Fruit fly (Drosophila melanogaster): Measurements from ENCODE around the gene Ndc80.

Ndc80 gene

dm6 chrX:13616417-13617050 lies 4.7 kb upstream of the Ndc80 start, which contains the start of the genes tth and Tango2 (continued):
- TF ChIP-seq knrl (GFP tag; IDR thresholded peaks at IDR 0.05; ENCODE audit: partially characterized antibody): peak; percentile 69
- TF ChIP-seq phol (tag; optimal IDR thresholded peaks at IDR 0.05): peak; percentile 61
- TF ChIP-seq dysf (GFP tag; IDR thresholded peaks at IDR 0.05): peak; percentile 82
- no peak for TF ChIP-seq CG33557 (GFP tag; optimal IDR thresholded peaks at IDR 0.05)
- peak; percentile 45 for TF ChIP-seq tx (GFP tag; optimal IDR thresholded peaks at IDR 0.05)
- no peak for TF ChIP-seq mirr (GFP tag; optimal IDR thresholded peaks at IDR 0.05)
- no peak for TF ChIP-seq pan (optimal IDR thresholded peaks at IDR 0.05)
- TF ChIP-seq pan (GFP tag; optimal IDR thresholded peaks at IDR 0.05 in 1 of 2, IDR thresholded peaks at IDR 0.05 in 1 of 2): peak in 1 of 2 experiments; percentile 78
- peak; percentile 80 for TF ChIP-seq zfh2 (GFP tag; optimal IDR thresholded peaks at IDR 0.05)
- no peak for TF ChIP-seq CG4707 (GFP tag; optimal IDR thresholded peaks at IDR 0.05)
- peak; percentile 70 for TF ChIP-seq vfl (GFP tag; optimal IDR thresholded peaks at IDR 0.05)
- TF ChIP-seq bab2 (GFP tag; optimal IDR thresholded peaks at IDR 0.05): peak; percentile 69
- TF ChIP-seq abd-A (tag; optimal IDR thresholded peaks at IDR 0.05): no peak
- peak; percentile 60 for TF ChIP-seq CG13624 (GFP tag; optimal IDR thresholded peaks at IDR 0.05)
- TF ChIP-seq gro (GFP tag; optimal IDR thresholded peaks at IDR 0.05): peak; percentile 53
- TF ChIP-seq Kr (GFP tag; optimal IDR thresholded peaks at IDR 0.05): no peak
- TF ChIP-seq Sry-β (GFP tag; optimal IDR thresholded peaks at IDR 0.05): peak; percentile 33
- TF ChIP-seq ttk (GFP tag; IDR thresholded peaks at IDR 0.05): peak; percentile 60
- peak; percentile 63 for TF ChIP-seq zen (tag; optimal IDR thresholded peaks at IDR 0.05)
- TF ChIP-seq sob (GFP tag; IDR thresholded peaks at IDR 0.05): peak; percentile 75
- peak; percentile 73; the same call in 2 of the 3 replicates for TF ChIP-seq Mrtf (GFP tag; IDR thresholded peaks at IDR 0.05)
- no peak for TF ChIP-seq repo (GFP tag; optimal IDR thresholded peaks at IDR 0.05)

- TF ChIP-seq MBD-R2 (GFP tag; IDR thresholded peaks at IDR 0.05) (peak; percentile 38; the same call in 1 of the 2 replicates), tgo (GFP tag; IDR thresholded peaks at IDR 0.05) (no peak), crol (GFP tag; IDR thresholded peaks at IDR 0.05) (peak; percentile 94), YL-1 (GFP tag; optimal IDR thresholded peaks at IDR 0.05) (peak; percentile 33), Fer2 (tag; optimal IDR thresholded peaks at IDR 0.05) (no peak), Hand (GFP tag; optimal IDR thresholded peaks at IDR 0.05) (no peak), Ets97D (GFP tag; optimal IDR thresholded peaks at IDR 0.05) (no peak), zf30C (GFP tag; optimal IDR thresholded peaks at IDR 0.05) (peak; percentile 89), CG3065 (GFP tag; optimal IDR thresholded peaks at IDR 0.05) (peak; percentile 71), bbx (GFP tag; IDR thresholded peaks at IDR 0.05; ENCODE audit: partially characterized antibody) (peak; percentile 8; the same call in 1 of the 2 replicates), HLH4C (GFP tag; IDR thresholded peaks at IDR 0.05; ENCODE audit: partially characterized antibody) (no peak), croc (GFP tag; conservative IDR thresholded peaks at IDR 0.05) (no peak), sna (GFP tag; IDR thresholded peaks at IDR 0.05; ENCODE audit: partially characterized antibody) (0 out of 2 replicates have a peak, but pooled peaks have one; percentile 17), CG13287 (GFP tag; IDR thresholded peaks at IDR 0.05; ENCODE audit: partially characterized antibody) (no peak; the same call in 1 of the 2 replicates), MESR4 (GFP tag; optimal IDR thresholded peaks at IDR 0.05) (peak; percentile 97), psq (GFP tag; optimal IDR thresholded peaks at IDR 0.05) (peak; percentile 58), Drgx (GFP tag; IDR thresholded peaks at IDR 0.05) (0 out of 2 replicates have a peak, but pooled peaks have one; percentile 23), CG31365 (tag; optimal IDR thresholded peaks at IDR 0.05) (no peak), CG32772 (GFP tag; IDR thresholded peaks at IDR 0.05) (peak; percentile 24; the same call in 1 of the 2 replicates), Pdp1 (GFP tag; optimal IDR thresholded peaks at IDR 0.05) (no peak), unpg (GFP tag; optimal IDR thresholded peaks at IDR 0.05) (no peak), D19A (tag; optimal IDR thresholded peaks at IDR 0.05) (no peak), wor (GFP tag; IDR thresholded peaks at IDR 0.05) (no peak), cg (GFP tag; optimal IDR thresholded peaks at IDR 0.05) (peak; percentile 81), Atf6 (GFP tag; IDR thresholded peaks at IDR 0.05) (0 out of 2 replicates have a peak, but pooled peaks have one; percentile 39), pan (optimal IDR thresholded peaks at IDR 0.05) (no peak), pan (GFP tag; optimal IDR thresholded peaks at IDR 0.05 in 1 of 2, IDR thresholded peaks at IDR 0.05 in 1 of 2) (no peak), BtbVII (GFP tag; optimal IDR thresholded peaks at IDR 0.05) (no peak), ro (GFP tag; IDR thresholded peaks at IDR 0.05) (no peak)
Measured at dm6 chrX:13615992-13616391, 4.1 kb upstream of the Ndc80 start.
